Worm (Caenorhabditis elegans): ENCODE measurements around the gene Y38H6C.15.
"Not testable (repeated sequence)": the region's sequence is repeated elsewhere in the genome, so short reads cannot be mapped to it uniquely, and the experiment has no call there.

Y38H6C.15 gene

ce11 chrV:20574872-20575271, 38.8 kb upstream of the Y38H6C.15 start:
- no peak for TF ChIP-seq ztf-1 (GFP tag; conservative IDR thresholded peaks at IDR 0.05)
- no peak for TF ChIP-seq lin-39 (tag; optimal IDR thresholded peaks at IDR 0.05)

- TF ChIP-seq ama-1 (optimal IDR thresholded peaks at IDR 0.05), result no peak
- TF ChIP-seq nhr-237 (tag; optimal IDR thresholded peaks at IDR 0.05), result no peak
- TF ChIP-seq nhr-25 (tag; optimal IDR thresholded peaks at IDR 0.05), result no peak
- TF ChIP-seq ceh-16 (tag; optimal IDR thresholded peaks at IDR 0.05), result no peak
- no peak for TF ChIP-seq nhr-12 (tag; optimal IDR thresholded peaks at IDR 0.05)
- TF ChIP-seq zag-1 (tag; optimal IDR thresholded peaks at IDR 0.05), result no peak
- no peak for TF ChIP-seq R02D3.7 (tag; optimal IDR thresholded peaks at IDR 0.05)
- TF ChIP-seq sem-4 (tag; optimal IDR thresholded peaks at IDR 0.05), result no peak
- no peak for TF ChIP-seq unc-39 (tag; optimal IDR thresholded peaks at IDR 0.05)
- no peak for TF ChIP-seq mdl-1 (tag; optimal IDR thresholded peaks at IDR 0.05)
- no peak for TF ChIP-seq dmd-4 (tag; optimal IDR thresholded peaks at IDR 0.05)
- no peak for TF ChIP-seq blmp-1 (tag; optimal IDR thresholded peaks at IDR 0.05; ENCODE audit: insufficient read depth)
- no peak for TF ChIP-seq crh-2 (tag; optimal IDR thresholded peaks at IDR 0.05)
- TF ChIP-seq fos-1 (tag; optimal IDR thresholded peaks at IDR 0.05), result no peak
Measured at ce11 chrV:20574314-20574713, 38.2 kb upstream of the Y38H6C.15 start, which contains the start of gene clec-263. TSS of gene clec-263 (plus strand) at chrV:20574614.

ce11 chrV:20573392-20573791, 37.3 kb upstream of the Y38H6C.15 start, which contains the start of gene F26F2.5:
TSS of gene F26F2.5 (plus strand) at chrV:20573692.
- TF ChIP-seq mbf-1 (tag; optimal IDR thresholded peaks at IDR 0.05) (no peak), ztf-11 (tag; optimal IDR thresholded peaks at IDR 0.05) (no peak), nhr-6 (tag; optimal IDR thresholded peaks at IDR 0.05) (no peak), elt-1 (tag; optimal IDR thresholded peaks at IDR 0.05) (no peak), lin-39 (tag; optimal IDR thresholded peaks at IDR 0.05) (no peak), nhr-11 (tag; optimal IDR thresholded peaks at IDR 0.05) (no peak), peb-1 (tag; optimal IDR thresholded peaks at IDR 0.05) (no peak), ama-1 (optimal IDR thresholded peaks at IDR 0.05) (no peak), Y55F3AM.14 (GFP tag; optimal IDR thresholded peaks at IDR 0.05) (no peak), fos-1 (tag; optimal IDR thresholded peaks at IDR 0.05) (no peak), ceh-82 (tag; optimal IDR thresholded peaks at IDR 0.05) (no peak), aly-2 (tag; optimal IDR thresholded peaks at IDR 0.05) (no peak), lin-13 (GFP tag; optimal IDR thresholded peaks at IDR 0.05) (no peak), zag-1 (tag; optimal IDR thresholded peaks at IDR 0.05) (no peak), nhr-77 (tag; optimal IDR thresholded peaks at IDR 0.05) (no peak), nhr-25 (tag; optimal IDR thresholded peaks at IDR 0.05) (no peak), nhr-10 (tag; optimal IDR thresholded peaks at IDR 0.05) (no peak), nhr-21 (tag; optimal IDR thresholded peaks at IDR 0.05) (no peak), nhr-129 (tag; optimal IDR thresholded peaks at IDR 0.05) (no peak)

ce11 chrV:20568995-20569394, 32.9 kb upstream of the Y38H6C.15 start, which contains the start of gene F26F2.4:
TSS of gene F26F2.4 (plus strand) at chrV:20569295.
- TF ChIP-seq zag-1, C34F6.9, egl-27 (tag; optimal IDR thresholded peaks at IDR 0.05): not testable (repeated sequence)

ce11 chrV:20566454-20566853, 30.3 kb upstream of the Y38H6C.15 start, which contains the start of gene F26F2.3:
TSS of gene F26F2.3 (minus strand) at chrV:20566554.
- no peak for TF ChIP-seq lsy-2 (tag; optimal IDR thresholded peaks at IDR 0.05)
- no peak for TF ChIP-seq lin-13 (GFP tag; optimal IDR thresholded peaks at IDR 0.05)
- no peak for TF ChIP-seq dmd-4 (tag; optimal IDR thresholded peaks at IDR 0.05)
- no peak for TF ChIP-seq fos-1 (tag; optimal IDR thresholded peaks at IDR 0.05)
- no peak for TF ChIP-seq nhr-23 (tag; optimal IDR thresholded peaks at IDR 0.05)
- no peak for TF ChIP-seq ztf-11 (tag; optimal IDR thresholded peaks at IDR 0.05)
- TF ChIP-seq peb-1 (tag; optimal IDR thresholded peaks at IDR 0.05), result no peak
- TF ChIP-seq nhr-11 (tag; optimal IDR thresholded peaks at IDR 0.05), result no peak

- not testable (repeated sequence) for TF ChIP-seq C34F6.9, alr-1, lin-39 (tag; optimal IDR thresholded peaks at IDR 0.05)
Measured at ce11 chrV:20564054-20564453, 27.9 kb upstream of the Y38H6C.15 start, which contains the start of gene F26F2.13. TSS of gene F26F2.13 (plus strand) at chrV:20564354.

All from whole organism, L2 larva.